Fruit fly (Drosophila melanogaster) whole organism, adult: Measurements from ENCODE around the gene CG2701.

Experiments
- CG11617 ChIP-seq: fragments of 200-800 bp; sonication (Bioruptor generic); optimal IDR thresholded peaks from 2 replicates; lab custom pipeline; 2017; ENCODE audit warnings: mild to moderate bottlenecking, missing biosample characterization, missing genetic modification reagents, missing genetic modification characterization
- CG12768 ChIP-seq: fragments of 200-800 bp; sonication (Bioruptor generic); optimal IDR thresholded peaks from 2 replicates; lab custom pipeline; 2017; ENCODE audit warnings: missing biosample characterization, missing genetic modification characterization, mild to moderate bottlenecking, moderate library complexity, missing genetic modification reagents
- CG14711 ChIP-seq: fragments of 200-800 bp; sonication (Bioruptor generic); optimal IDR thresholded peaks from 2 replicates; lab custom pipeline; 2018; ENCODE audit warnings: missing biosample characterization, mild to moderate bottlenecking, missing genetic modification characterization, moderate library complexity
- CG1620 ChIP-seq: fragments of 200-800 bp; sonication (Bioruptor generic); optimal IDR thresholded peaks from 2 replicates; lab custom pipeline; 2016; ENCODE audit warnings: missing biosample characterization, missing genetic modification characterization
- CG33017 ChIP-seq: fragments of 200-800 bp; sonication (Bioruptor generic); optimal IDR thresholded peaks from 2 replicates; lab custom pipeline; 2018; ENCODE audit warnings: missing biosample characterization, mild to moderate bottlenecking, missing genetic modification characterization, moderate library complexity
- CG5204 ChIP-seq: fragments of 200-800 bp; sonication (Bioruptor generic); optimal IDR thresholded peaks from 2 replicates; lab custom pipeline; 2016; ENCODE audit warnings: missing biosample characterization, missing genetic modification characterization
- CG7045 ChIP-seq: fragments of 200-800 bp; sonication (Bioruptor generic); optimal IDR thresholded peaks from 2 replicates; lab custom pipeline; 2017; ENCODE audit warnings: missing biosample characterization, mild to moderate bottlenecking, missing genetic modification characterization
- CG7101 ChIP-seq: fragments of 200-800 bp; sonication (Bioruptor generic); optimal IDR thresholded peaks from 2 replicates; lab custom pipeline; 2018; ENCODE audit warnings: missing biosample characterization, mild to moderate bottlenecking, missing genetic modification characterization, moderate library complexity
- Clk ChIP-seq: fragments of 200-800 bp; sonication (Bioruptor generic); optimal IDR thresholded peaks from 2 replicates; lab custom pipeline; 2017; ENCODE audit warnings: missing biosample characterization, missing genetic modification characterization
- Crg-1 ChIP-seq: fragments of 200-800 bp; sonication (Bioruptor generic); optimal IDR thresholded peaks from 2 replicates; lab custom pipeline; 2016; ENCODE audit warnings: missing biosample characterization, missing genetic modification characterization
- Hr96 ChIP-seq: fragments of 200-800 bp; sonication (Bioruptor generic); optimal IDR thresholded peaks from 2 replicates; lab custom pipeline; 2016; ENCODE audit warnings: missing biosample characterization, missing genetic modification characterization
- Mnt ChIP-seq: fragments of 200-800 bp; sonication (Bioruptor generic); optimal IDR thresholded peaks from 2 replicates; lab custom pipeline; 2016; ENCODE audit warnings: missing biosample characterization, mild to moderate bottlenecking, missing genetic modification characterization
- bab1 ChIP-seq: fragments of 200-800 bp; sonication (Bioruptor generic); optimal IDR thresholded peaks from 3 replicates; lab custom pipeline; 2019; ENCODE audit warnings: missing biosample characterization, mild to moderate bottlenecking, missing genetic modification characterization, moderate library complexity
- cic ChIP-seq: fragments of 200-800 bp; sonication (Bioruptor generic); optimal IDR thresholded peaks from 2 replicates; lab custom pipeline; 2017; ENCODE audit warnings: missing biosample characterization, mild to moderate bottlenecking, missing genetic modification characterization, moderate library complexity
- cnc ChIP-seq, 2 experiments: fragments of >200 bp; optimal IDR thresholded peaks; 2 replicates each; lab custom pipeline; 2017
- kay ChIP-seq: fragments of 200-800 bp; sonication (Bioruptor generic); peaks from one replicate; lab custom pipeline; 2016; ENCODE audit warnings: missing biosample characterization, missing genetic modification characterization, borderline replicate concordance
- ovo ChIP-seq: fragments of 200-800 bp; sonication (Bioruptor generic); optimal IDR thresholded peaks from 2 replicates; lab custom pipeline; 2016; ENCODE audit warnings: missing biosample characterization, missing genetic modification characterization
- pad ChIP-seq: fragments of 200-800 bp; sonication (Bioruptor generic); optimal IDR thresholded peaks from 3 replicates; lab custom pipeline; 2017; ENCODE audit warnings: missing biosample characterization, missing genetic modification characterization, mild to moderate bottlenecking, moderate library complexity, missing genetic modification reagents
- tj ChIP-seq: fragments of 200-800 bp; sonication (Bioruptor generic); optimal IDR thresholded peaks from 3 replicates; lab custom pipeline; 2017; ENCODE audit warnings: missing biosample characterization, mild to moderate bottlenecking, missing genetic modification characterization, moderate library complexity
- toe ChIP-seq: fragments of 200-800 bp; sonication (Bioruptor generic); optimal IDR thresholded peaks from 2 replicates; lab custom pipeline; 2016; ENCODE audit warnings: missing biosample characterization, missing genetic modification characterization

The CG2701 gene

DNA sequence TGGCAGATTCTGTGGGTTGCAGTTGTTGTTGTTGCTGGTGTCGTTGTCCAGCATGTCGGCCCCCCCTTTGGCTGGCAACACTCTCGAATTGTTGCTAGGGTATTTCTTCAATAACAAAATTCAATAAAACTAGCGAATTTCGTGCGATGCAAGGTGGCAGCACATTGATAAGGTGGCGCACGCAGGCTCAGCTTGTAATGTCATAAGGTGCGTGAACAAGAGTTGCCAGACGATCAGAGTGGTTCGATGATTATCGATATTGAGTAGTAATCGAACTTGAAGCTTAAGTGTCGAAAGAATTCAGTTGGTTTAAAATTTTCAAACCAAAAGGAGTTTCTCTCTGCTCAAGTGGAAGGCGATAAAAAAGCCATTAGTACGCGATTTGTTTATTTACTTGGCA lies at the start of gene CG2701:
CG2701 (minus strand) TSS at position 206 of the 400 bp plus-strand sequence.
- TF ChIP-seq bab1 (GFP tag; lab: Kevin White, UChicago) (peak; percentile 72), CG7101 (tag; lab: Kevin White, UChicago) (no peak), toe (no peak), tj (GFP tag; lab: Kevin White, UChicago) (no peak), kay (GFP tag; lab: Kevin White, UChicago) (no peak), pad (GFP tag; lab: Kevin White, UChicago) (no peak), CG1620 (peak; percentile 19), cnc (optimal IDR thresholded peaks at IDR 0.05; lab: Kevin White, UChicago) (no peak), Clk (GFP tag; lab: Kevin White, UChicago) (no peak), Mnt (GFP tag; lab: Kevin White, UChicago) (peak; percentile 40), CG12768 (GFP tag; lab: Kevin White, UChicago) (no peak), cic (GFP tag; lab: Kevin White, UChicago) (no peak)

DNA sequence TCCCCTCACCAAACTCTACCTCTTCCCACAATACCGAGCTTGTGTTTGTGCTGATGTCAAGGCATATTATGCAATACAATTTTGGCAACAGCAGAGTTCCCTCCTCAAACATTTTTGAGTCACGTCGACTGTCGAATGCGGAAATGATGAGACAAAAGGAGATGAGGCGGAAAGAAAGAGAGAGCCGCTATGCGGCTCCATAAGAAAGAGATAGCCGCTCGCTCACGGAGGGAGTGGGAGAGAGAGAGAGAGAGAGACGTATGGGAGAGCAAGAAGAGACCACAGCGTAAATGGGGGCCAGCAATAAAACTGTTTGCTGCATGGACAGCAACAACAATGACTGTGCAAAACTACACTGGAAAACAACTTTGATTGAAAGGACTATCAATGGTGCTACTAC lies 45.3 kb upstream of the CG2701 start:
- TF ChIP-seq Clk (GFP tag; lab: Kevin White, UChicago) (no peak), cic (GFP tag; lab: Kevin White, UChicago) (no peak), bab1 (GFP tag; lab: Kevin White, UChicago) (no peak), toe (no peak), Hr96 (GFP tag; lab: Kevin White, UChicago) (no peak), Crg-1 (no peak), CG7045 (GFP tag; lab: Kevin White, UChicago) (no peak), cnc (optimal IDR thresholded peaks at IDR 0.05; lab: Kevin White, UChicago) (no peak), pad (GFP tag; lab: Kevin White, UChicago) (no peak)

DNA sequence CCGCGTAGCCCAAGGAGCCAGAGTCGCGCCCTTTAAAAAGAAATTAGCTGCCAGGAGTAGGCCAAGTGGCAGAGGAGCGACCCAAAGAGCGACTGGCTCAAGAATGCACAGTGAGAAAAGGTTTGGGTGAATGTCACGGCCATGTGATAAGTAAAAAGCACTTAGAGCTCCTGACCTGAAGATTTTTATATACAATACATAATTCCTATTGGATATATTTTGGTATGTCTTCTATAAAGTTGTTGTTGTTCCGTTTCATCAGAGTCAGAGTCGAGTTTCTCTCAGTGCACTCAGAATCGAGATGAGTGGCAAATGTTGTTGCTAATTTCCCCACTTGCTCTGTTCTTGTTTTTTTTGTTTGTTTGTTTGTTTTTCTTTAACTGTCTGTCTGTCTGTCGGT lies 41.1 kb upstream of the CG2701 start:
- TF ChIP-seq CG12768 (GFP tag; lab: Kevin White, UChicago), result no peak
- TF ChIP-seq tj (GFP tag; lab: Kevin White, UChicago), result no peak
- no peak for TF ChIP-seq Mnt (GFP tag; lab: Kevin White, UChicago)
- TF ChIP-seq cnc (optimal IDR thresholded peaks at IDR 0.05; lab: Kevin White, UChicago), result no peak
- TF ChIP-seq Clk (GFP tag; lab: Kevin White, UChicago), result no peak
- TF ChIP-seq CG1620, result no peak
- TF ChIP-seq Hr96 (GFP tag; lab: Kevin White, UChicago), result no peak
- TF ChIP-seq Crg-1, result no peak
- no peak for TF ChIP-seq CG7101 (tag; lab: Kevin White, UChicago)
- no peak for TF ChIP-seq pad (GFP tag; lab: Kevin White, UChicago)
- no peak for TF ChIP-seq CG5204 (GFP tag; lab: Kevin White, UChicago)
- no peak for TF ChIP-seq cic (GFP tag; lab: Kevin White, UChicago)
- TF ChIP-seq toe, result no peak
- no peak for TF ChIP-seq CG7045 (GFP tag; lab: Kevin White, UChicago)
- no peak for TF ChIP-seq CG11617
- TF ChIP-seq ovo (GFP tag; lab: Kevin White, UChicago), result no peak
- no peak for TF ChIP-seq kay (GFP tag; lab: Kevin White, UChicago)

- TF ChIP-seq CG5204 (GFP tag; lab: Kevin White, UChicago), result no peak
- TF ChIP-seq cnc (optimal IDR thresholded peaks at IDR 0.05; lab: Kevin White, UChicago), result no peak
- TF ChIP-seq cic (GFP tag; lab: Kevin White, UChicago), result no peak
- no peak for TF ChIP-seq ovo (GFP tag; lab: Kevin White, UChicago)
- no peak for TF ChIP-seq CG7101 (tag; lab: Kevin White, UChicago)
- no peak for TF ChIP-seq CG11617
Measured at dm6 chrX:2757400-2757799, 37.3 kb upstream of the CG2701 start.

- TF ChIP-seq CG11617 (no peak), CG7101 (tag; lab: Kevin White, UChicago) (no peak), CG5204 (GFP tag; lab: Kevin White, UChicago) (no peak), ovo (GFP tag; lab: Kevin White, UChicago) (no peak), cnc (optimal IDR thresholded peaks at IDR 0.05; lab: Kevin White, UChicago) (no peak), CG12768 (GFP tag; lab: Kevin White, UChicago) (no peak), Mnt (GFP tag; lab: Kevin White, UChicago) (no peak), CG14711 (tag; lab: Kevin White, UChicago) (no peak), Hr96 (GFP tag; lab: Kevin White, UChicago) (no peak), Crg-1 (no peak), bab1 (GFP tag; lab: Kevin White, UChicago) (no peak), CG33017 (tag; lab: Kevin White, UChicago) (no peak), tj (GFP tag; lab: Kevin White, UChicago) (no peak), toe (no peak)
Measured at dm6 chrX:2749693-2750092, 29.6 kb upstream of the CG2701 start.

DNA sequence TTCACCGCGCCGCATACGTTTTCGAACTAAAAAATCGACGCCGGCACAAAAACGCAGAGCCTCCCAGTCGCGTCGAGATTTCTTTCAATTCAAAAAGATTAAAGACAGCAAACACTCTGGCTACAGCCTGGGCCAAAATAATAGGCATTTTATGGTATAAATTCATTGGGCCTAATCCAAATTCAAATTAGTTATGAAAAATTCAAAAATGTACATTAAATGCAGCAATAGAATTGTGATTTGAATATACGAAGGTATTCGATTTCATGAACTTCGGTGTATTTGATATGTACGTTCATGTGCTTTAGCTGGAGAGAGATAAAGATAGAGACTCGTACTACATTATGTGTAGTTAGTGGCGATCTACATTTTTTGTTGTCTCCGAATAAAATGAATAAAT lies 23.9 kb upstream of the CG2701 start, which contains the start of gene Syx4:
Syx4 (minus strand) TSS at position 35 of the 400 bp plus-strand sequence.
- TF ChIP-seq bab1 (GFP tag; lab: Kevin White, UChicago) (peak; percentile 57), Mnt (GFP tag; lab: Kevin White, UChicago) (peak; percentile 85), CG5204 (GFP tag; lab: Kevin White, UChicago) (peak; percentile 75), CG7045 (GFP tag; lab: Kevin White, UChicago) (peak; percentile 90), ovo (GFP tag; lab: Kevin White, UChicago) (peak; percentile 17), toe (peak; percentile 56), CG11617 (peak; percentile 91), CG14711 (tag; lab: Kevin White, UChicago) (peak; percentile 93), Hr96 (GFP tag; lab: Kevin White, UChicago) (peak; percentile 84), pad (GFP tag; lab: Kevin White, UChicago) (peak; percentile 82), CG12768 (GFP tag; lab: Kevin White, UChicago) (peak; percentile 88), CG7101 (tag; lab: Kevin White, UChicago) (peak; percentile 97), tj (GFP tag; lab: Kevin White, UChicago) (peak; percentile 67), cic (GFP tag; lab: Kevin White, UChicago) (peak; percentile 81), CG1620 (peak; percentile 47), cnc (optimal IDR thresholded peaks at IDR 0.05; lab: Kevin White, UChicago) (no peak), kay (GFP tag; lab: Kevin White, UChicago) (peak; percentile 90), CG33017 (tag; lab: Kevin White, UChicago) (peak; percentile 95), Clk (GFP tag; lab: Kevin White, UChicago) (peak; percentile 77), Crg-1 (peak; percentile 80)
